Worm (Caenorhabditis elegans) whole organism, L2 larva: ENCODE measurements around the gene F54D12.2.

ENCODE experiments used
- C34F6.9 ChIP-seq: fragments of 150-350 bp; optimal IDR thresholded peaks from 2 replicates; lab custom pipeline; 2014; ENCODE audit warnings: missing biosample characterization, missing genetic modification characterization
- F13H6.1 ChIP-seq: sonication (generic microtip); optimal IDR thresholded peaks from 2 replicates; lab custom pipeline; 2016; ENCODE audit warnings: missing genetic modification characterization, missing compliant biosample characterization
- R02D3.7 ChIP-seq: fragments of 150-350 bp; optimal IDR thresholded peaks from 2 replicates; lab custom pipeline; 2014; ENCODE audit warnings: missing biosample characterization, missing genetic modification characterization
- ZK546.5 ChIP-seq: sonication (generic microtip); optimal IDR thresholded peaks from 2 replicates; lab custom pipeline; 2017; ENCODE audit warnings: missing biosample characterization, missing genetic modification characterization
- alr-1 ChIP-seq: fragments of 150-350 bp; optimal IDR thresholded peaks from 2 replicates; lab custom pipeline; 2014; ENCODE audit warnings: missing biosample characterization, missing genetic modification characterization
- aly-2 ChIP-seq: fragments of 150-350 bp; optimal IDR thresholded peaks from 2 replicates; lab custom pipeline; 2014; ENCODE audit warnings: missing biosample characterization, missing genetic modification characterization
- ceh-82 ChIP-seq: fragments of 150-350 bp; optimal IDR thresholded peaks from 2 replicates; lab custom pipeline; 2014; ENCODE audit warnings: missing biosample characterization, missing genetic modification characterization
- crh-2 ChIP-seq: sonication (generic microtip); optimal IDR thresholded peaks from 2 replicates; lab custom pipeline; 2017; ENCODE audit warnings: missing biosample characterization, missing genetic modification characterization
- dmd-4 ChIP-seq: sonication (generic microtip); optimal IDR thresholded peaks from 2 replicates; lab custom pipeline; 2017; ENCODE audit warnings: missing biosample characterization, missing genetic modification characterization
- egl-27 ChIP-seq: sonication (generic microtip); optimal IDR thresholded peaks from 3 replicates; lab custom pipeline; 2017; ENCODE audit warnings: missing biosample characterization, missing genetic modification reagents, missing genetic modification characterization
- elt-1 ChIP-seq: fragments of 150-350 bp; optimal IDR thresholded peaks from 2 replicates; lab custom pipeline; 2014; ENCODE audit warnings: missing biosample characterization, missing genetic modification characterization
- fos-1 ChIP-seq: fragments of 150-350 bp; optimal IDR thresholded peaks from 2 replicates; lab custom pipeline; 2014; ENCODE audit warnings: missing biosample characterization, missing genetic modification characterization
- gmeb-1 ChIP-seq: fragments of 150-350 bp; optimal IDR thresholded peaks from 2 replicates; lab custom pipeline; 2014; ENCODE audit warnings: missing biosample characterization, missing genetic modification characterization
- mab-5 ChIP-seq: fragments of 150-350 bp; optimal IDR thresholded peaks from 2 replicates; lab custom pipeline; 2014; ENCODE audit warnings: missing biosample characterization, missing genetic modification characterization
- mbf-1 ChIP-seq: sonication (generic microtip); optimal IDR thresholded peaks from 2 replicates; lab custom pipeline; 2017; ENCODE audit warnings: missing biosample characterization, missing genetic modification characterization
- nhr-10 ChIP-seq: sonication (generic microtip); optimal IDR thresholded peaks from 2 replicates; lab custom pipeline; 2017; ENCODE audit warnings: missing biosample characterization, missing genetic modification characterization
- nhr-11 ChIP-seq: fragments of 150-350 bp; optimal IDR thresholded peaks from 2 replicates; lab custom pipeline; 2014; ENCODE audit warnings: missing biosample characterization, missing genetic modification characterization
- nhr-129 ChIP-seq: fragments of 150-350 bp; optimal IDR thresholded peaks from 2 replicates; lab custom pipeline; 2014; ENCODE audit warnings: missing biosample characterization, missing genetic modification characterization
- nhr-23 ChIP-seq: fragments of 150-350 bp; optimal IDR thresholded peaks from 2 replicates; lab custom pipeline; 2014; ENCODE audit warnings: missing biosample characterization, missing genetic modification reagents, missing genetic modification characterization
- nhr-25 ChIP-seq: fragments of 150-350 bp; sonication (generic microtip); optimal IDR thresholded peaks from 3 replicates; lab custom pipeline; 2014; ENCODE audit warnings: missing biosample characterization, missing genetic modification characterization
- nhr-77 ChIP-seq: fragments of 150-350 bp; optimal IDR thresholded peaks from 2 replicates; lab custom pipeline; 2014; ENCODE audit warnings: missing biosample characterization, missing genetic modification characterization
- peb-1 ChIP-seq: fragments of 150-350 bp; optimal IDR thresholded peaks from 2 replicates; lab custom pipeline; 2014; ENCODE audit warnings: missing biosample characterization, missing genetic modification characterization
- sem-4 ChIP-seq: fragments of 150-350 bp; optimal IDR thresholded peaks from 2 replicates; lab custom pipeline; 2014; ENCODE audit warnings: missing biosample characterization, missing genetic modification reagents, missing genetic modification characterization
- skn-1 ChIP-seq: sonication (generic microtip); optimal IDR thresholded peaks from 2 replicates; lab custom pipeline; 2017; ENCODE audit warnings: missing biosample characterization, missing genetic modification characterization
- sma-3 ChIP-seq: sonication (generic microtip); optimal IDR thresholded peaks from 2 replicates; lab custom pipeline; 2016; ENCODE audit warnings: missing genetic modification reagents, missing genetic modification characterization, missing compliant biosample characterization
- sma-9 ChIP-seq, 2 experiments: fragments of 150-350 bp in 1 of 2; sonication (generic microtip) in 1 of 2; optimal IDR thresholded peaks; 2 replicates each; lab custom pipeline; 2014 to 2016; ENCODE audit warnings: missing genetic modification characterization in 2 of 2, mild to moderate bottlenecking in 1 of 2, missing biosample characterization in 1 of 2, missing compliant biosample characterization in 1 of 2, missing genetic modification reagents in 1 of 2, moderate library complexity in 1 of 2
- snpc-4 ChIP-seq: fragments of 150-350 bp; optimal IDR thresholded peaks from 2 replicates; lab custom pipeline; 2014; ENCODE audit warnings: missing biosample characterization, missing genetic modification characterization
- unc-55 ChIP-seq: fragments of 150-350 bp; sonication (generic microtip); optimal IDR thresholded peaks from 3 replicates; lab custom pipeline; 2014; ENCODE audit warnings: missing biosample characterization, missing genetic modification reagents, missing genetic modification characterization
- unc-62 ChIP-seq: fragments of 150-350 bp; optimal IDR thresholded peaks from 2 replicates; lab custom pipeline; 2014; ENCODE audit warnings: missing biosample characterization, missing genetic modification reagents, missing genetic modification characterization
- zag-1 ChIP-seq: fragments of 150-350 bp; optimal IDR thresholded peaks from 2 replicates; lab custom pipeline; 2014; ENCODE audit warnings: missing biosample characterization, missing genetic modification characterization
- ztf-11 ChIP-seq: sonication (generic microtip); optimal IDR thresholded peaks from 2 replicates; lab custom pipeline; 2017; ENCODE audit warnings: missing biosample characterization, missing genetic modification characterization

The F54D12.2 gene

DNA sequence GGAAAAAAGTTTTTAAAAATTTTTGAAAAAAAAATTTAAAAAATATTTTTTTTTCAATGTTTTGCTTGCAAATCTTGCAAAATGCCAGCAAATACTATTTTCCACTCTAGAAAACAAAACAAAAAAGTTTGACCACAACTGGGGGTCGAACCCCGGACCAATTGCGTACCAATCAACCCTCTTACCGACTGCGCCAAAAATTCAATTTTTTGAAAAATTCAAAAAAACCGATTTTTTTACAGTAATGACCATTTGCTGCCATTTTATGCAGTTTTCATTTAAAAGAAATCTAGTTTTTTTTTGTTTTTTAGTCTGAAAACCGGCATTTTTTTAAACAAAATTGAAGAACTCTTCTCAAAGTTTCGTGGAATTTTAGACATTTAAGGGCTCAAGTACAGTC, 36.1 kb upstream of the F54D12.2 start:
- TF ChIP-seq nhr-11 (tag; lab: Kevin White, UChicago) (no peak), gmeb-1 (tag; lab: Kevin White, UChicago) (no peak), sma-3 (GFP tag; lab: Kevin White, UChicago) (no peak), nhr-10 (tag; lab: Kevin White, UChicago) (no peak), unc-62 (no peak), fos-1 (tag; lab: Kevin White, UChicago) (no peak), dmd-4 (no peak), ceh-82 (tag; lab: Kevin White, UChicago) (no peak), nhr-23 (tag; lab: Kevin White, UChicago) (no peak)

ce11 chrII:1365985-1366384, 32.5 kb upstream of the F54D12.2 start:
- TF ChIP-seq nhr-77 (tag; lab: Kevin White, UChicago), result no peak
- no peak for TF ChIP-seq egl-27 (tag; lab: Kevin White, UChicago)
- TF ChIP-seq R02D3.7 (tag; lab: Kevin White, UChicago), result no peak
- TF ChIP-seq F13H6.1 (tag; lab: Kevin White, UChicago), result no peak
- no peak for TF ChIP-seq ztf-11 (tag; lab: Kevin White, UChicago)
- no peak for TF ChIP-seq zag-1
- no peak for TF ChIP-seq mab-5 (tag; lab: Kevin White, UChicago)

DNA sequence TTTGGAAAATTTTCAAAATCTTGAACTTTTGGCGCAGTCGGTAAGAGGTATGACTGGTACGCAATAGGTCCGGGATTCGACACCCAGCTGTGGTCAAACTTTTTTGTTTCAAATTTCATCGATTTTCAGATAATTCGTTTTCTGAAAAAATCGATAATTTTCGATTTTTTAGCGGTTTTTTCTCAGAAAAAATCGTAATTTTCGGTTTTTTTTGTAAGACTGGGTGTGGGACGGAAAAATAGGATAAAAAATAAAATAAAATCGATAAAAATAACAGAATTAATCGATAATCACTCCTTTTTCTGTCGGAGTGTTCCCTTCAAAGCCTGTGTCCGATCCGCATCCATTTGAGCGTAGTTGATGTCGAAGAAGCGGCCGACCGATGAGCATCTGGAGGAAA, 29.7 kb upstream of the F54D12.2 start:
- TF ChIP-seq nhr-25 (tag; lab: Kevin White, UChicago) (no peak), sem-4 (tag; lab: Kevin White, UChicago) (no peak), elt-1 (no peak), snpc-4 (tag; lab: Kevin White, UChicago) (no peak), fos-1 (tag; lab: Kevin White, UChicago) (no peak)

- TF ChIP-seq alr-1 (tag; lab: Kevin White, UChicago), result no peak
- TF ChIP-seq skn-1, result no peak
- no peak for TF ChIP-seq nhr-129 (tag; lab: Kevin White, UChicago)
- TF ChIP-seq sem-4 (tag; lab: Kevin White, UChicago), result no peak
- no peak for TF ChIP-seq sma-9 (GFP tag; optimal IDR thresholded peaks at IDR 0.05; lab: Kevin White, UChicago)
- no peak for TF ChIP-seq sma-9 (tag; optimal IDR thresholded peaks at IDR 0.05; lab: Kevin White, UChicago)
- TF ChIP-seq nhr-11 (tag; lab: Kevin White, UChicago), result no peak
- no peak for TF ChIP-seq unc-55 (GFP tag; lab: Kevin White, UChicago)
- no peak for TF ChIP-seq aly-2 (tag; lab: Kevin White, UChicago)
Measured at ce11 chrII:1369322-1369721, 29.2 kb upstream of the F54D12.2 start.

DNA sequence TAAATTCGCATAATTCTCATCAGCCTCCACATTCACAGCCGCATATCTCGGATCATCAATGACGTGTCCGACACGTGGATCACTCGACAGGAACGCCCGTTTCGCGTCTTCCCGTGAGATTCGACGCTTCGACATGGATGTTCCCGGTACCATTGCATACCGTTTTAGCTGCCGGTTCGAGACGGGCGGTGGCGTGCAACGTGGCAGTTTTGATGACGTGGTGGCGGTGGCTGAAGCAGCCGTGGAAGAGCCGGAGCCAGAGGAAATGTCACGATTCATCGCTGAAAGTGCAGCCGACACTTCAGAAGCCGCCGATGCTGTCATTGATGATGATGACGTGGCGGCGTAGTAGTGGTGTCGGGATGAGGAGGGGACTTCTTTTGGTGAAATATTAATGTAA, 27.0 kb upstream of the F54D12.2 start:
- TF ChIP-seq F13H6.1 (tag; lab: Kevin White, UChicago) (no peak), crh-2 (tag; lab: Kevin White, UChicago) (no peak), C34F6.9 (tag; lab: Kevin White, UChicago) (no peak), aly-2 (tag; lab: Kevin White, UChicago) (no peak), unc-55 (GFP tag; lab: Kevin White, UChicago) (no peak)

ce11 chrII:1372138-1372537, 26.4 kb upstream of the F54D12.2 start:
- TF ChIP-seq mbf-1 (tag; lab: Kevin White, UChicago), result no peak
- TF ChIP-seq skn-1, result no peak
- no peak for TF ChIP-seq peb-1
- no peak for TF ChIP-seq ZK546.5 (tag; lab: Kevin White, UChicago)
- TF ChIP-seq ceh-82 (tag; lab: Kevin White, UChicago), result no peak
- TF ChIP-seq F13H6.1 (tag; lab: Kevin White, UChicago), result no peak
- TF ChIP-seq sem-4 (tag; lab: Kevin White, UChicago), result no peak
- TF ChIP-seq, all 48 proteins: peak for 0

DNA sequence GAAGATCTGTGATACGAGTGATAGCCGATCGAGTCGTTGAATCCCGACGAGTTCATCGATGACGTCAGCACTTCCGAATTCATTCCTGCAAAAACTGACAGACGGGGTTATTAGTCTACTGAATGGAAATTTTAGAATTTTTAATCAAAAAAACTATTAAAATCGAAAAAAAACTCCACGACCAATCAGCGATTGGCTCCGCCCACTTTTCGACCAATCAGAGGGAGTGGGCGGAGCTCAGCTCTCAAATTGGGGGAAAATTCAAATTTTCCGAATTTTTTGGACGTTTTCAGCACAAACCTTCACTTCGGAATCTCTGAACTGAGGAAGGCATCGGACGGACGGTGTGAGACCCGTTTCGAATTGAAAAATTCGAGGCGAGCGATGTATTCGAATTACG, 25.5 kb upstream of the F54D12.2 start:
- TF ChIP-seq mbf-1 (tag; lab: Kevin White, UChicago) (no peak), unc-55 (GFP tag; lab: Kevin White, UChicago) (no peak)
- TF ChIP-seq, all 48 proteins: peak for 0
